Fruit fly (Drosophila melanogaster) whole organism, embryonic: ENCODE measurements around the gene ct.

Experiments
- Bgb ChIP-seq: fragments of 200-800 bp; sonication (Bioruptor generic); IDR thresholded peaks from 2 replicates; pipeline ENCODE4 v1.3.6; 2022; ENCODE audit warnings: missing biosample characterization, missing genetic modification characterization; ENCODE audit not compliant: partially characterized antibody
- CG10267 ChIP-seq: fragments of 200-800 bp; sonication (Bioruptor generic); optimal IDR thresholded peaks from 2 replicates; lab custom pipeline; 2018; ENCODE audit warnings: missing biosample characterization, mild to moderate bottlenecking, missing genetic modification characterization, moderate library complexity
- CG10431 ChIP-seq: fragments of 200-800 bp; sonication (Bioruptor generic); optimal IDR thresholded peaks from 3 replicates; lab custom pipeline; 2018; ENCODE audit warnings: missing biosample characterization, mild to moderate bottlenecking, missing genetic modification characterization
- CG11247 ChIP-seq: fragments of 200-800 bp; sonication (Bioruptor generic); IDR thresholded peaks from 2 replicates; pipeline ENCODE4 v1.3.6; 2022; ENCODE audit warnings: missing biosample characterization, missing genetic modification characterization
- CG11695 ChIP-seq: fragments of 200-800 bp; sonication (Bioruptor generic); IDR thresholded peaks from 3 replicates; pipeline ENCODE4 v1.3.6; 2022; ENCODE audit warnings: missing biosample characterization, missing genetic modification characterization
- CG11696 ChIP-seq: fragments of 200-800 bp; sonication (Bioruptor generic); IDR thresholded peaks from 2 replicates; pipeline ENCODE4 v1.3.6; 2022; ENCODE audit warnings: missing biosample characterization, missing genetic modification characterization
- CG1233 ChIP-seq: fragments of 200-800 bp; sonication (Bioruptor generic); optimal IDR thresholded peaks from 4 replicates; lab custom pipeline; 2018; ENCODE audit warnings: missing biosample characterization, mild to moderate bottlenecking, missing genetic modification characterization
- CG13296 ChIP-seq: fragments of 200-800 bp; sonication (Bioruptor generic); optimal IDR thresholded peaks from 3 replicates; lab custom pipeline; 2018; ENCODE audit warnings: missing biosample characterization, mild to moderate bottlenecking, missing genetic modification characterization
- CG1529 ChIP-seq: fragments of 200-800 bp; sonication (Bioruptor generic); optimal IDR thresholded peaks from 3 replicates; lab custom pipeline; 2018; ENCODE audit warnings: missing biosample characterization, missing genetic modification characterization
- CG18011 ChIP-seq: fragments of 200-800 bp; sonication (Bioruptor generic); optimal IDR thresholded peaks from 2 replicates; lab custom pipeline; 2017; ENCODE audit warnings: missing biosample characterization, missing genetic modification characterization, mild to moderate bottlenecking, moderate library complexity, missing genotype
- CG18764 ChIP-seq: fragments of 200-800 bp; sonication (Bioruptor generic); optimal IDR thresholded peaks from 3 replicates; lab custom pipeline; 2016; ENCODE audit warnings: missing biosample characterization, missing genetic modification characterization
- CG2889 ChIP-seq: fragments of 200-800 bp; sonication (Bioruptor generic); IDR thresholded peaks from 3 replicates; pipeline ENCODE4 v1.3.6; 2022; ENCODE audit warnings: missing biosample characterization, missing genetic modification characterization
- CG33213 ChIP-seq: fragments of 200-800 bp; sonication (Bioruptor generic); optimal IDR thresholded peaks from 3 replicates; lab custom pipeline; 2016; ENCODE audit warnings: missing biosample characterization, missing genetic modification characterization
- CG3726 ChIP-seq: fragments of 200-800 bp; sonication (Bioruptor generic); IDR thresholded peaks from 3 replicates; pipeline ENCODE4, ENCODE4 v1.3.6; 2022; ENCODE audit warnings: missing biosample characterization, missing genetic modification characterization
- CG4360 ChIP-seq: fragments of 200-800 bp; sonication (Bioruptor generic); IDR thresholded peaks from 2 replicates; pipeline ENCODE4 v1.3.6; 2022; ENCODE audit warnings: missing biosample characterization, missing genetic modification characterization
- CG6854 ChIP-seq: fragments of 200-800 bp; sonication (Bioruptor generic); optimal IDR thresholded peaks from 3 replicates; lab custom pipeline; 2017; ENCODE audit warnings: missing biosample characterization, mild to moderate bottlenecking, missing genetic modification characterization
- CG7556 ChIP-seq: fragments of 200-800 bp; sonication (Bioruptor generic); optimal IDR thresholded peaks from 2 replicates; lab custom pipeline; 2017; ENCODE audit warnings: missing biosample characterization, mild to moderate bottlenecking, missing genetic modification characterization
- CG7786 ChIP-seq: fragments of 200-800 bp; sonication (Bioruptor generic); optimal IDR thresholded peaks from 2 replicates; lab custom pipeline; 2016; ENCODE audit warnings: missing biosample characterization, missing genetic modification characterization
- CG7928 ChIP-seq: fragments of 200-800 bp; sonication (Bioruptor generic); optimal IDR thresholded peaks from 2 replicates; lab custom pipeline; 2017; ENCODE audit warnings: missing biosample characterization, mild to moderate bottlenecking, missing genetic modification characterization
- CG8281 ChIP-seq: fragments of 200-800 bp; sonication (Bioruptor generic); optimal IDR thresholded peaks from 2 replicates; lab custom pipeline; 2018; ENCODE audit warnings: missing biosample characterization, mild to moderate bottlenecking, missing genetic modification characterization, moderate library complexity
- CG9215 ChIP-seq: fragments of 200-800 bp; sonication (Bioruptor generic); IDR thresholded peaks from 2 replicates; pipeline ENCODE4 v1.3.6; 2022; ENCODE audit warnings: missing biosample characterization, missing genetic modification characterization
- CG9437 ChIP-seq: fragments of 200-800 bp; sonication (Bioruptor generic); optimal IDR thresholded peaks from 2 replicates; lab custom pipeline; 2018; ENCODE audit warnings: missing biosample characterization, mild to moderate bottlenecking, missing genetic modification characterization
- Chrac-16 ChIP-seq: fragments of 200-800 bp; sonication (Bioruptor generic); optimal IDR thresholded peaks from 3 replicates; lab custom pipeline; 2016; ENCODE audit warnings: missing biosample characterization, missing genetic modification characterization
- HLH3B ChIP-seq: fragments of 200-800 bp; sonication (Bioruptor generic); IDR thresholded peaks from 2 replicates; pipeline ENCODE4 v1.3.6; 2022; ENCODE audit warnings: missing biosample characterization, missing genetic modification characterization
- HLH54F ChIP-seq: fragments of 200-800 bp; sonication (Bioruptor generic); optimal IDR thresholded peaks from 3 replicates; lab custom pipeline; 2016; ENCODE audit warnings: missing biosample characterization, missing genetic modification characterization
- Kr ChIP-seq: fragments of 200-800 bp; sonication (Bioruptor generic); optimal IDR thresholded peaks from 2 replicates; lab custom pipeline; 2017; ENCODE audit warnings: missing biosample characterization, mild to moderate bottlenecking, missing genetic modification characterization
- MTF-1 ChIP-seq: fragments of 200-800 bp; sonication (Bioruptor generic); optimal IDR thresholded peaks from 2 replicates; lab custom pipeline; 2018; ENCODE audit warnings: missing biosample characterization, mild to moderate bottlenecking, missing genetic modification characterization, borderline replicate concordance
- NFAT ChIP-seq: fragments of 200-800 bp; sonication (Bioruptor generic); IDR thresholded peaks from 2 replicates; pipeline ENCODE4 v1.3.6; 2022; ENCODE audit warnings: missing biosample characterization, missing genetic modification characterization
- Neu2 ChIP-seq: fragments of 200-800 bp; sonication (Bioruptor generic); optimal IDR thresholded peaks from 3 replicates; lab custom pipeline; 2016; ENCODE audit warnings: missing biosample characterization, missing genetic modification characterization, borderline replicate concordance
- PHDP ChIP-seq: fragments of 200-800 bp; sonication (Bioruptor generic); optimal IDR thresholded peaks from 3 replicates; lab custom pipeline; 2018; ENCODE audit warnings: missing biosample characterization, mild to moderate bottlenecking, missing genetic modification characterization, moderate library complexity
- Pdp1 ChIP-seq, 2 experiments: fragments of 200-800 bp; sonication (Bioruptor generic); optimal IDR thresholded peaks; 3 replicates each; lab custom pipeline; 2016; ENCODE audit warnings: missing biosample characterization in 2 of 2, missing genetic modification characterization in 2 of 2, mild to moderate bottlenecking in 1 of 2, moderate library complexity in 1 of 2
- Side ChIP-seq: fragments of 200-800 bp; sonication (Bioruptor generic); optimal IDR thresholded peaks from 2 replicates; lab custom pipeline; 2016; ENCODE audit warnings: missing biosample characterization, missing genetic modification characterization
- Tbp ChIP-seq: fragments of >200 bp; optimal IDR thresholded peaks from 2 replicates; lab custom pipeline; 2018; ENCODE audit warnings: missing biosample characterization, missing genetic modification characterization
- Trl ChIP-seq, 3 experiments: fragments of >200 bp in 2 of 3; fragments of 200-800 bp in 1 of 3; sonication (Bioruptor generic) in 1 of 3; optimal IDR thresholded peaks; 2 replicates in 1 of 3; 3 replicates in 2 of 3; lab custom pipeline; 2016 to 2017; ENCODE audit warnings: missing biosample characterization in 1 of 3, missing genetic modification characterization in 1 of 3
- aop ChIP-seq: fragments of 200-800 bp; sonication (Bioruptor generic); IDR thresholded peaks from 2 replicates; pipeline ENCODE4 v1.3.6; 2022; ENCODE audit warnings: missing biosample characterization, missing genetic modification characterization
- cg ChIP-seq: fragments of 200-800 bp; sonication (Bioruptor generic); optimal IDR thresholded peaks from 3 replicates; lab custom pipeline; 2019; ENCODE audit warnings: missing biosample characterization, mild to moderate bottlenecking, missing genetic modification characterization, moderate library complexity
- chinmo ChIP-seq: fragments of 200-800 bp; sonication (Bioruptor generic); IDR thresholded peaks from 4 replicates; pipeline ENCODE4 v1.3.6; 2022; ENCODE audit warnings: missing biosample characterization, missing genetic modification characterization; ENCODE audit not compliant: partially characterized antibody
- corto ChIP-seq: fragments of 200-800 bp; sonication (Bioruptor generic); optimal IDR thresholded peaks from 2 replicates; lab custom pipeline; 2016; ENCODE audit warnings: missing biosample characterization, mild to moderate bottlenecking, missing genetic modification characterization, moderate library complexity
- disco-r ChIP-seq: fragments of 200-800 bp; sonication (Bioruptor generic); optimal IDR thresholded peaks from 2 replicates; lab custom pipeline; 2016; ENCODE audit warnings: missing biosample characterization, missing genetic modification characterization
- gsb ChIP-seq: fragments of 200-800 bp; sonication (Bioruptor generic); IDR thresholded peaks from 2 replicates; pipeline ENCODE4 v1.3.6; 2022; ENCODE audit warnings: missing biosample characterization, missing genetic modification characterization
- mam ChIP-seq: fragments of 200-800 bp; sonication (Bioruptor generic); optimal IDR thresholded peaks from 3 replicates; lab custom pipeline; 2016; ENCODE audit warnings: missing biosample characterization, missing genetic modification characterization
- otp ChIP-seq: fragments of 200-800 bp; sonication (Bioruptor generic); IDR thresholded peaks from 3 replicates; pipeline ENCODE4, ENCODE4 v1.3.6; 2022; ENCODE audit warnings: missing biosample characterization, missing genetic modification characterization
- psq ChIP-seq: fragments of 200-800 bp; sonication (Bioruptor generic); optimal IDR thresholded peaks from 2 replicates; lab custom pipeline; 2017; ENCODE audit warnings: missing biosample characterization, missing genetic modification characterization
- ranshi ChIP-seq: fragments of 200-800 bp; sonication (Bioruptor generic); IDR thresholded peaks from 2 replicates; pipeline ENCODE4 v1.3.6; 2022; ENCODE audit warnings: missing biosample characterization, missing genetic modification characterization
- ro ChIP-seq: fragments of 200-800 bp; sonication (Bioruptor generic); IDR thresholded peaks from 2 replicates; pipeline ENCODE4 v1.3.6; 2022; ENCODE audit warnings: missing biosample characterization, missing genetic modification characterization
- run ChIP-seq: fragments of 200-800 bp; sonication (Bioruptor generic); optimal IDR thresholded peaks from 3 replicates; lab custom pipeline; 2018; ENCODE audit warnings: missing biosample characterization, mild to moderate bottlenecking, missing genetic modification characterization
- sens ChIP-seq: fragments of 200-800 bp; sonication (Bioruptor generic); peaks from one replicate; lab custom pipeline; 2016; ENCODE audit warnings: missing biosample characterization, missing genetic modification characterization
- sisA ChIP-seq: fragments of 200-800 bp; sonication (Bioruptor generic); IDR thresholded peaks from 2 replicates; pipeline ENCODE4 v1.3.6; 2022; ENCODE audit warnings: missing biosample characterization, missing genetic modification characterization
- stc ChIP-seq: fragments of 200-800 bp; sonication (Bioruptor generic); IDR thresholded peaks from 2 replicates; pipeline ENCODE4 v1.3.6; 2022; ENCODE audit warnings: missing biosample characterization, missing genetic modification characterization
- tna ChIP-seq: fragments of 200-800 bp; sonication (Bioruptor generic); IDR thresholded peaks from 2 replicates; pipeline ENCODE4 v1.3.6; 2022; ENCODE audit warnings: missing biosample characterization, missing genetic modification characterization; ENCODE audit not compliant: partially characterized antibody
- twi ChIP-seq: fragments of 200-800 bp; optimal IDR thresholded peaks from 2 replicates; lab custom pipeline; 2019; ENCODE audit warnings: missing biosample characterization, mild to moderate bottlenecking, missing genetic modification characterization, moderate library complexity
- zf30C ChIP-seq: fragments of 200-800 bp; sonication (Bioruptor generic); optimal IDR thresholded peaks from 3 replicates; lab custom pipeline; 2018; ENCODE audit warnings: missing biosample characterization, mild to moderate bottlenecking, missing genetic modification characterization

The ct gene

dm6 chrX:7694868-7695267 is 86.6 kb downstream of the ct start (continued):
- TF ChIP-seq stc (no peak), tna (GFP tag; lab: Robert Waterston, UW) (no peak), CG11695 (GFP tag; lab: Robert Waterston, UW) (no peak), ro (no peak), mam (GFP tag; lab: Kevin White, UChicago) (no peak), twi (no peak), Pdp1 (GFP tag; optimal IDR thresholded peaks at IDR 0.05; lab: Kevin White, UChicago) (peak in 1 of 2 experiments; percentile 89), CG4360 (0 out of 2 replicates have a peak, but pooled peaks have one; percentile 33), CG7928 (GFP tag; lab: Kevin White, UChicago) (no peak), HLH3B (GFP tag; lab: Robert Waterston, UW) (no peak), PHDP (tag; lab: Kevin White, UChicago) (no peak), CG7786 (no peak), gsb (GFP tag; lab: Robert Waterston, UW) (no peak), HLH54F (GFP tag; lab: Kevin White, UChicago) (no peak), run (no peak), psq (GFP tag; lab: Kevin White, UChicago) (no peak), CG11247 (GFP tag; lab: Robert Waterston, UW) (no peak), Neu2 (GFP tag; lab: Kevin White, UChicago) (no peak), Bgb (GFP tag; lab: Robert Waterston, UW) (no peak), CG18764 (no peak), chinmo (GFP tag; lab: Robert Waterston, UW) (peak; percentile 66; the same call in 1 of the 4 replicates), CG9215 (GFP tag; lab: Robert Waterston, UW) (no peak), NFAT (GFP tag; lab: Robert Waterston, UW) (no peak), CG8281 (tag; lab: Kevin White, UChicago) (no peak), cg (GFP tag; lab: Kevin White, UChicago) (peak; percentile 69), Side (GFP tag; lab: Kevin White, UChicago) (no peak), CG13296 (GFP tag; lab: Kevin White, UChicago) (no peak), zf30C (no peak), CG3726 (GFP tag; lab: Robert Waterston, UW) (no peak), Tbp (GFP tag; lab: Kevin White, UChicago) (no peak), CG11696 (GFP tag; lab: Robert Waterston, UW) (no peak), CG18011 (GFP tag; lab: Kevin White, UChicago) (no peak), CG1529 (GFP tag; lab: Kevin White, UChicago) (no peak), aop (no peak), CG10431 (GFP tag; lab: Kevin White, UChicago) (no peak), CG10267 (no peak), CG1233 (GFP tag; lab: Kevin White, UChicago) (no peak), disco-r (GFP tag; lab: Kevin White, UChicago) (no peak), Kr (GFP tag; lab: Kevin White, UChicago) (no peak), CG9437 (GFP tag; lab: Kevin White, UChicago) (peak; percentile 68), otp (GFP tag; lab: Robert Waterston, UW) (no peak), MTF-1 (GFP tag; lab: Kevin White, UChicago) (peak; percentile 22), ranshi (no peak), sisA (GFP tag; lab: Robert Waterston, UW) (no peak), CG6854 (GFP tag; lab: Kevin White, UChicago) (no peak), sens (GFP tag; lab: Kevin White, UChicago) (no peak), CG33213 (no peak), CG2889 (GFP tag; lab: Robert Waterston, UW) (no peak), corto (GFP tag; lab: Kevin White, UChicago) (no peak), CG7556 (GFP tag; lab: Kevin White, UChicago) (no peak), Trl (optimal IDR thresholded peaks at IDR 0.05; lab: Kevin White, UChicago) (peak; percentile 78 to 87), Trl (GFP tag; optimal IDR thresholded peaks at IDR 0.05; lab: Kevin White, UChicago) (no peak), Chrac-16 (GFP tag; lab: Kevin White, UChicago) (no peak)
